Worm (Caenorhabditis elegans) whole organism, L2 larva: ENCODE data around the gene R12A1.3.

Source experiments
- R02D3.7 ChIP-seq: fragments of 150-350 bp; optimal IDR thresholded peaks from 2 replicates; lab custom pipeline; 2014; ENCODE audit warnings: missing biosample characterization, missing genetic modification characterization
- Y55F3AM.14 ChIP-seq: fragments of 200-800 bp; sonication (Bioruptor generic); optimal IDR thresholded peaks from 2 replicates; lab custom pipeline; 2018; ENCODE audit warnings: mild to moderate bottlenecking, missing genetic modification characterization, missing compliant biosample characterization
- ZK546.5 ChIP-seq: sonication (generic microtip); optimal IDR thresholded peaks from 2 replicates; lab custom pipeline; 2017; ENCODE audit warnings: missing biosample characterization, missing genetic modification characterization
- blmp-1 ChIP-seq: sonication (generic microtip); optimal IDR thresholded peaks from 2 replicates; lab custom pipeline; 2017; ENCODE audit warnings: missing genetic modification characterization, mild to moderate bottlenecking, missing compliant biosample characterization, antibody characterized with exemption, moderate library complexity; ENCODE audit not compliant: insufficient read depth
- crh-2 ChIP-seq: sonication (generic microtip); optimal IDR thresholded peaks from 2 replicates; lab custom pipeline; 2017; ENCODE audit warnings: missing biosample characterization, missing genetic modification characterization
- elt-3 ChIP-seq: sonication (generic microtip); optimal IDR thresholded peaks from 2 replicates; lab custom pipeline; 2017; ENCODE audit warnings: missing biosample characterization, missing genetic modification characterization
- fos-1 ChIP-seq: fragments of 150-350 bp; optimal IDR thresholded peaks from 2 replicates; lab custom pipeline; 2014; ENCODE audit warnings: missing biosample characterization, missing genetic modification characterization
- gmeb-1 ChIP-seq: fragments of 150-350 bp; optimal IDR thresholded peaks from 2 replicates; lab custom pipeline; 2014; ENCODE audit warnings: missing biosample characterization, missing genetic modification characterization
- lin-13 ChIP-seq: fragments of 150-350 bp; optimal IDR thresholded peaks from 2 replicates; lab custom pipeline; 2014; ENCODE audit warnings: missing biosample characterization, missing genetic modification reagents, missing genetic modification characterization
- mbf-1 ChIP-seq: sonication (generic microtip); optimal IDR thresholded peaks from 2 replicates; lab custom pipeline; 2017; ENCODE audit warnings: missing biosample characterization, missing genetic modification characterization
- nhr-11 ChIP-seq: fragments of 150-350 bp; optimal IDR thresholded peaks from 2 replicates; lab custom pipeline; 2014; ENCODE audit warnings: missing biosample characterization, missing genetic modification characterization
- nhr-12 ChIP-seq: fragments of 150-350 bp; optimal IDR thresholded peaks from 2 replicates; lab custom pipeline; 2014; ENCODE audit warnings: missing biosample characterization, missing genetic modification characterization
- nhr-129 ChIP-seq: fragments of 150-350 bp; optimal IDR thresholded peaks from 2 replicates; lab custom pipeline; 2014; ENCODE audit warnings: missing biosample characterization, missing genetic modification characterization
- nhr-21 ChIP-seq: fragments of 150-350 bp; optimal IDR thresholded peaks from 2 replicates; lab custom pipeline; 2014; ENCODE audit warnings: missing biosample characterization, missing genetic modification characterization
- nhr-25 ChIP-seq: fragments of 150-350 bp; sonication (generic microtip); optimal IDR thresholded peaks from 3 replicates; lab custom pipeline; 2014; ENCODE audit warnings: missing biosample characterization, missing genetic modification characterization
- nhr-6 ChIP-seq: fragments of 150-350 bp; optimal IDR thresholded peaks from 2 replicates; lab custom pipeline; 2014; ENCODE audit warnings: missing biosample characterization, missing genetic modification characterization
- nhr-77 ChIP-seq: fragments of 150-350 bp; optimal IDR thresholded peaks from 2 replicates; lab custom pipeline; 2014; ENCODE audit warnings: missing biosample characterization, missing genetic modification characterization
- peb-1 ChIP-seq: fragments of 150-350 bp; optimal IDR thresholded peaks from 2 replicates; lab custom pipeline; 2014; ENCODE audit warnings: missing biosample characterization, missing genetic modification characterization
- sem-4 ChIP-seq: fragments of 150-350 bp; optimal IDR thresholded peaks from 2 replicates; lab custom pipeline; 2014; ENCODE audit warnings: missing biosample characterization, missing genetic modification reagents, missing genetic modification characterization
- skn-1 ChIP-seq: sonication (generic microtip); optimal IDR thresholded peaks from 2 replicates; lab custom pipeline; 2017; ENCODE audit warnings: missing biosample characterization, missing genetic modification characterization
- sma-3 ChIP-seq: sonication (generic microtip); optimal IDR thresholded peaks from 2 replicates; lab custom pipeline; 2016; ENCODE audit warnings: missing genetic modification reagents, missing genetic modification characterization, missing compliant biosample characterization
- sma-9 ChIP-seq, 2 experiments: fragments of 150-350 bp in 1 of 2; sonication (generic microtip) in 1 of 2; optimal IDR thresholded peaks; 2 replicates each; lab custom pipeline; 2014 to 2016; ENCODE audit warnings: missing genetic modification characterization in 2 of 2, mild to moderate bottlenecking in 1 of 2, missing biosample characterization in 1 of 2, missing compliant biosample characterization in 1 of 2, missing genetic modification reagents in 1 of 2, moderate library complexity in 1 of 2
- snpc-4 ChIP-seq: fragments of 150-350 bp; optimal IDR thresholded peaks from 2 replicates; lab custom pipeline; 2014; ENCODE audit warnings: missing biosample characterization, missing genetic modification characterization
- unc-55 ChIP-seq: fragments of 150-350 bp; sonication (generic microtip); optimal IDR thresholded peaks from 3 replicates; lab custom pipeline; 2014; ENCODE audit warnings: missing biosample characterization, missing genetic modification reagents, missing genetic modification characterization

The R12A1.3 gene

DNA sequence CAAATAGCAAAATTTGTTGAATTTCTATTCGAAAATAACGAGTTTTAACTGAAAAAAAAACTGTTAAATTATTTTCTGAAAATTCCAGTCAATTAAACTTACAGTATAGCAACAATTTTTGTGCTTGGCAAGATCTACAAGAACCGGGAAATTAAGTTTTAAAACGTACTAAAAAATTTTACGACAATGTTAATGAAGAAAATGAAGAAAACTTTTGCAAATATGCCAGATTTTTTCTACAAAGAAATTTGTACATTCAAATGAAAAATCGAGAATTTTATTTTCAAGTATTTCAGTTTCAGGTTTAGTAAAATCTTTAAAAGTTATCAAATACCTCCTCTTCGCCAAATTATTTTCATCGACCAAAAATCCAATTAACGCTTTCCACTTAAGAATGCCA is 16.4 kb upstream of the R12A1.3 start, which contains the start of gene cnc-11:
TSS of gene cnc-11 (plus strand) at position 301 of the 400 bp plus-strand sequence.
- TF ChIP-seq sma-3 (no peak), nhr-129 (no peak), sem-4 (tag; lab: Kevin White, UChicago) (no peak)

DNA sequence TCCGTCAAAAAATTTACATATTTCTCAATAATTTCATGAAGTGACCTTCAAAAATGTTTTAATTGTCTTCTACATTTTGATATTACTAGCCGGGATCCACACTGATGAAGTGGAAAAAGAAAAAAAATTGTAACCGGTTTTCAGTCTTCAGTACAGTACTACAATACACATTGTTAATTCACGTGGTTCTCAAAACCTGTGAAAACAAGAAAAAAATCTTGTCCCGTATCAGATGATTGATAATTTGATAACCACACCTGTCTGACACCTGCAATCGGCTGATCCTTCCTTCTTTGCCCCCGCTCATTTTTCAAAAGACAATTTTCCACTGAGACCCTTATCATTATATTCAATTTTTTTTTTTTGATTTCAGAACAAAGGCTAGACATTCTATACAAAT is 13.2 kb upstream of the R12A1.3 start, which contains the start of gene R09B5.11:
TSS of gene R09B5.11 (plus strand) at position 374 of the 400 bp plus-strand sequence.
- TF ChIP-seq sma-3, result peak; percentile 41
- TF ChIP-seq sma-9 (GFP tag; optimal IDR thresholded peaks at IDR 0.05; lab: Kevin White, UChicago), result peak; percentile 8
- no peak for TF ChIP-seq sma-9 (tag; optimal IDR thresholded peaks at IDR 0.05; lab: Kevin White, UChicago)
- TF ChIP-seq nhr-77, result no peak
- TF ChIP-seq gmeb-1, result peak; percentile 16
- TF ChIP-seq nhr-25 (tag; lab: Kevin White, UChicago), result peak; percentile 19
- no peak for TF ChIP-seq blmp-1 (tag; lab: Kevin White, UChicago)

DNA sequence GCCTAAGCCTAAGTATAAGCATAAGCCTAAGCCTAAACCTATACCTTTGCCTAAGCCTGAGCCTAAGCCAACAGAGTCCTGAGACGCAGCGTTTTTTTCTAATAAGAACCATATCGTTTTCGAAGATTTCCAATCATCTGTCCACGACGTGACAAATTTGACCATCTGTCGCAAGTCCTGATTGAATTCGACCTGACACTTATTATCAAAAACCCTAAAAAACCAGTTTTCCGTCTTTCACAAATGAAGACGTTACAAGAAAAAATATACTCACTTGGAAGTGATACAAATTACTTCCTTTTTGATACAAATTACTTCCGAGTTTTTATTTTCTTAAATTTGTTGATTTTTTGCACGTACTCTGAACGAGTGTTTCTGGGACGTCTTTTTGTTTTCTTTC is 12.6 kb upstream of the R12A1.3 start:
- TF ChIP-seq snpc-4 (tag; lab: Kevin White, UChicago), result no peak
- TF ChIP-seq nhr-25 (tag; lab: Kevin White, UChicago), result peak; percentile 10
- TF ChIP-seq, all 48 proteins: peak for 1

DNA sequence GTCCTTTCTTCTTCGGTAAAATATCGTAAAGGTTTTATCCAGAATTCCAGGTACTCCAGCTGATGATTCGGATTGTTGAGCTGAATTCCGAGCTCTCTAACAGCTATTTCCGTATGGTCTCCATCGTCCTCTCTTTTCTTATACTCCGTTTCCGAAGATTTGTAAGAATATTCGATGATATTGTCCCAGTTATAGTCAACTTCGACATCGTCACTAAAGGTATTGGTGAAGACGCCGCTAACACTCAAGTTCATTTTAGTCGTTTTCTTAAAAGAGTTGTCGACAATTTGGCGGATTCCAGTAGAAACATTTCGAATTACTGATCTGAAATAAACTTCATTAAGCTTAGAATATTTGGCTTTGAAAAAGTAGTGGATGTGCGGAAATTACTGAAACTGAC is 9.5 kb upstream of the R12A1.3 start:
- TF ChIP-seq crh-2 (tag; lab: Kevin White, UChicago), result no peak
- TF ChIP-seq gmeb-1, result peak; percentile 13
- TF ChIP-seq nhr-6, result no peak

DNA sequence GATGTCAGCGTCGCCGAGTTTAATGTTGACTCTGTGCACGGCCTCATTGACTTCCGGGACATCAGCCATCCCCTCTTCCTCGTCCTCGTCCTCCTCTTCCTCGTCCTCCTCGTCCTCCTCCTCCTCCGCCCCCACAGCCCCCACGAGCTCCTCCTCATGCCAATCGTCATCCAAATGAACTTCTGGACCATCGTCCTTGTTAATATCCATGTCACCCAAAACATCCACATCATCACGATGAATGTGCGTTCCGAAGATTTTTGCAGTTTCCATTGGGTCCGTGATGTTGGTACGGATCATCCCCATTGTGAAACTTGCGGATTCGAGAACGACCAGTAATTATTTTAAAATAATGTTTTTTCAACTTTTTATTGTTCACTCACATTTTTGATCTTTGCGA is 8.8 kb upstream of the R12A1.3 start:
- TF ChIP-seq nhr-11 (no peak), gmeb-1 (peak; percentile 54)
- TF ChIP-seq, all 48 proteins: peak for 1

DNA sequence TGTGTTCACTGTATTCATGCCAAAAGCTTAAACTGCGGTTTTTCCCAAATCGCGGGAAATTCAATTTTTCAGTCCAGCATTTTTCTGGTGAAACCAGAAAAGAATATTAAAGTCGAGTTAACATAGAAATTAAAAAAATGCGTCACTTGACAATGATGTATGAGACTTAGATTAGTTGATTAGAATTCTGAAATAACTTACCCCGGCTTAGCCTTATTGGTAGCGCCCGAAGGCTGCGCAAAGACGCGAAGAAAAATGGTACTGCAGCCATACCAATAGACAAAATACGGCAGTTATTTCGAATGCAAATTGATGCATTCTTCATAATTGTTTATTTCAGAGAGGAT is 7.8 kb upstream of the R12A1.3 start:
- TF ChIP-seq Y55F3AM.14 (GFP tag; lab: Kevin White, UChicago) (no peak), peb-1 (tag; lab: Kevin White, UChicago) (no peak), sma-9 (GFP tag; optimal IDR thresholded peaks at IDR 0.05; lab: Kevin White, UChicago) (no peak), sma-9 (tag; optimal IDR thresholded peaks at IDR 0.05; lab: Kevin White, UChicago) (no peak), sma-3 (no peak), sem-4 (tag; lab: Kevin White, UChicago) (no peak), snpc-4 (tag; lab: Kevin White, UChicago) (no peak), unc-55 (GFP tag; lab: Kevin White, UChicago) (no peak), lin-13 (GFP tag; lab: Kevin White, UChicago) (no peak), R02D3.7 (no peak), nhr-21 (tag; lab: Kevin White, UChicago) (no peak), elt-3 (no peak), skn-1 (tag; lab: Kevin White, UChicago) (no peak), ZK546.5 (tag; lab: Kevin White, UChicago) (no peak), mbf-1 (tag; lab: Kevin White, UChicago) (no peak), nhr-6 (no peak)

DNA sequence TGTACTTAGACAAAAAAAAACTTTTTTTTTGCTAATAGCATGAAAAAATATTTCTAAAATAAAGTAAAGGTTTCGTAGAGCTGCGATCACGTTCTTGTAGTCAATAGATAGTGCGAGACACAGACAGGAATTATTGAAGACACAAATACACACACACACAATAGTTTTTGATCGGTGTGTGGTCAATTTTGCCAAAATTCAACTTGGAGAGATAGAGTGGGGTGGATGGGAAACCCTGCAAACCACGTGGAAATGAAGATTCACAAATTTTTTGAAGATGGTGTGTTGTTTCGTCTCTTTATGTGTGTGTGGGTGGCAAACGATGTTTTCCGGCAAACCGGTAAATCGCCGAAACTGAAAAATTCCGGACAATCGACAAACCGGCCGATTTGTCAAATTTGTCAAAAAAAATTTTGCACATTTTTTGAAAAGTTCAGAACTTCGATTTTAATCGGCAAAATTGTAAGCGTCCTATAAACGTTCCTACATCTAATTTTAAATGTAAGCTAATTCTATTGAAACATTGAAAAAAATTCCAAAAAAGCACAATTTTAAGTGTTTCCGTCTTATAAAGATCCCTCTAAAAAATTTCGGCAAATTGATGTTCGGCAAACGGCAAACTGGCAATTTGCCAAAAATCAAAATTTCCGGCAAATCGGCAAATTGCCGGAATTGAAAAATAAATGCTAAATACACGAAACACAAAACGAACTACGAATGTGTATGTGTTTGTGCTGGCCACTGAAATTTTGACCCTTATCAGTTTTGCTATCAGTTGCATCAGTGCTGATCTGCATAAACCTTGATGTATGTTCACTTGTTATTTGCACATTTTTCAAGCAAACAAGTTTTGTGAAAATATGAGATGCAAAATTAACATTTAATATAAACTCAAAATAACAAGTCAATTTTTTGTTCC is 7.2 kb upstream of the R12A1.3 start:
- TF ChIP-seq fos-1 (tag; lab: Kevin White, UChicago), result peak; percentile 18
- peak; percentile 98 for TF ChIP-seq gmeb-1
- no peak for TF ChIP-seq elt-3

DNA sequence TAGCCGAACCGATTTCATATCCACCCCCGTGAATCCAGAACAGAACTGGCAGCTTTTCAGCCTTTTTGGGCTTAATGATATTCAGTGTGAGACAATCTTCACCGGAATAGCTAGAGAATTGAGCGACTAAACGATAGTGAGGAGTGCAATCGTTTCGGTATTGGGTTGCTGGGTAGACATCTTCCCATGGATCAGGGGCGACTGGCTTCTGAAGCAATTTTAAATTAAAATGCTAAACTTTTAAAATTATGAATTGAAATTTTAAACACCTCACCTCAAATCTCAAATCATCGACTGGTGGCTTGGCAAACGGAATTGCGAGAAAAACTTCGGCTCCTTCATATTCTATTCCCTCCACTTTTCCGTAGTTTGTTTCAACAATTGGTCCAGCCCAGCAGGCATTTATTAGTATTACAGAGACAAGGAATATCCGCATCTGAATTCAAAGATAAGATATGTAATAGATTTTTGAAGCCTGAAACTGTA is 6.2 kb upstream of the R12A1.3 start, which contains the start of gene ges-1:
TSS of gene ges-1 (minus strand) at position 436 of the 486 bp plus-strand sequence.
- TF ChIP-seq elt-3, result no peak
- no peak for TF ChIP-seq Y55F3AM.14 (GFP tag; lab: Kevin White, UChicago)
- no peak for TF ChIP-seq nhr-12
- TF ChIP-seq, all 48 proteins: peak for 0
